Worm (Caenorhabditis elegans) whole organism, L4 larva: ENCODE results near the gene vps-45.

ENCODE experiments used
- D1046.2 ChIP-seq: fragments of 200-800 bp; sonication (Bioruptor generic); IDR thresholded peaks from 2 replicates; pipeline ENCODE4 v1.3.6; 2022; ENCODE audit warnings: missing genetic modification characterization, missing compliant biosample characterization
- F37D6.2 ChIP-seq: sonication (generic microtip); optimal IDR thresholded peaks from 2 replicates; lab custom pipeline; 2016; ENCODE audit warnings: mild to moderate bottlenecking, missing genetic modification characterization, missing compliant biosample characterization
- F44E2.7 ChIP-seq: fragments of 200-800 bp; sonication (Bioruptor generic); IDR thresholded peaks from 2 replicates; pipeline ENCODE4 v2.1.2; 2022; ENCODE audit warnings: missing genetic modification characterization, missing compliant biosample characterization
- F49E8.2 ChIP-seq: sonication (generic microtip); optimal IDR thresholded peaks from 2 replicates; lab custom pipeline; 2016; ENCODE audit warnings: missing compliant biosample characterization, mild to moderate bottlenecking, missing genetic modification characterization, borderline replicate concordance
- R02D3.7 ChIP-seq: fragments of 150-350 bp; sonication (generic microtip); optimal IDR thresholded peaks from 3 replicates; lab custom pipeline; 2014; ENCODE audit warnings: missing biosample characterization, missing genetic modification characterization
- T20F7.1 ChIP-seq: fragments of 200-800 bp; sonication (Bioruptor generic); optimal IDR thresholded peaks from 2 replicates; lab custom pipeline; 2018; ENCODE audit warnings: mild to moderate bottlenecking, missing genetic modification characterization, missing compliant biosample characterization
- T26A8.4 ChIP-seq: fragments of 200-800 bp; sonication (Bioruptor generic); IDR thresholded peaks from 2 replicates; pipeline ENCODE4 v1.3.6; 2022; ENCODE audit warnings: missing genetic modification characterization, missing compliant biosample characterization
- Y105C5A.15 ChIP-seq: fragments of 200-800 bp; sonication (Bioruptor generic); IDR thresholded peaks from 2 replicates; pipeline ENCODE4 v1.3.6; 2022; ENCODE audit warnings: missing genetic modification characterization, missing compliant biosample characterization
- Y48G9A.11 ChIP-seq: fragments of 200-800 bp; sonication (Bioruptor generic); IDR thresholded peaks from 2 replicates; pipeline ENCODE4 v1.3.6; 2022; ENCODE audit warnings: missing genetic modification reagents, missing genetic modification characterization, missing compliant biosample characterization
- Y5F2A.4 ChIP-seq: fragments of 200-800 bp; sonication (Bioruptor generic); optimal IDR thresholded peaks from 2 replicates; lab custom pipeline; 2018; ENCODE audit warnings: mild to moderate bottlenecking, missing genetic modification characterization, missing compliant biosample characterization
- Y75B8A.6 ChIP-seq: fragments of 200-800 bp; sonication (Bioruptor generic); IDR thresholded peaks from 2 replicates; pipeline ENCODE4 v1.3.6; 2022; ENCODE audit warnings: missing genetic modification reagents, missing genetic modification characterization, missing compliant biosample characterization
- arid-1 ChIP-seq: fragments of 200-800 bp; sonication (Bioruptor generic); conservative IDR thresholded peaks from 2 replicates; pipeline ENCODE4 v1.3.6; 2022; ENCODE audit warnings: missing genetic modification reagents, missing genetic modification characterization, missing compliant biosample characterization
- ceh-28 ChIP-seq: fragments of 150-350 bp; optimal IDR thresholded peaks from 2 replicates; lab custom pipeline; 2014; ENCODE audit warnings: missing biosample characterization, missing genetic modification reagents, missing genetic modification characterization
- ceh-62 ChIP-seq: sonication (generic microtip); optimal IDR thresholded peaks from 2 replicates; lab custom pipeline; 2017; ENCODE audit warnings: missing biosample characterization, missing genetic modification characterization
- cey-2 ChIP-seq: sonication (generic microtip); optimal IDR thresholded peaks from 3 replicates; lab custom pipeline; 2017; ENCODE audit warnings: missing genetic modification characterization, mild to moderate bottlenecking, missing compliant biosample characterization, antibody characterized with exemption, borderline replicate concordance; ENCODE audit not compliant: insufficient read depth
- ctbp-1 ChIP-seq: fragments of 200-800 bp; sonication (Bioruptor generic); IDR thresholded peaks from 2 replicates; pipeline ENCODE4 v1.3.6; 2022; ENCODE audit warnings: missing genetic modification reagents, missing genetic modification characterization, missing compliant biosample characterization
- daf-12 ChIP-seq: fragments of 150-350 bp; optimal IDR thresholded peaks from 2 replicates; lab custom pipeline; 2014; ENCODE audit warnings: missing biosample characterization, missing genetic modification reagents, missing genetic modification characterization
- daf-19 ChIP-seq: fragments of 200-800 bp; sonication (Bioruptor generic); conservative IDR thresholded peaks from 2 replicates; pipeline ENCODE4 v1.3.6; 2022; ENCODE audit warnings: missing genetic modification characterization, missing compliant biosample characterization
- daf-8 ChIP-seq: fragments of 200-800 bp; sonication (Bioruptor generic); IDR thresholded peaks from 2 replicates; pipeline ENCODE4 v1.3.6; 2022; ENCODE audit warnings: missing genetic modification characterization, missing compliant biosample characterization
- dpl-1 ChIP-seq: fragments of 150-350 bp; optimal IDR thresholded peaks from 2 replicates; lab custom pipeline; 2014; ENCODE audit warnings: missing biosample characterization, missing genetic modification reagents, missing genetic modification characterization
- dve-1 ChIP-seq: sonication (generic microtip); optimal IDR thresholded peaks from 2 replicates; lab custom pipeline; 2017; ENCODE audit warnings: antibody characterized with exemption, mild to moderate bottlenecking, missing genetic modification characterization, missing compliant biosample characterization; ENCODE audit not compliant: insufficient read depth
- egl-27 ChIP-seq: sonication (generic microtip); optimal IDR thresholded peaks from 3 replicates; lab custom pipeline; 2017; ENCODE audit warnings: missing biosample characterization, missing genetic modification reagents, missing genetic modification characterization
- fos-1 ChIP-seq: fragments of 150-350 bp; optimal IDR thresholded peaks from 2 replicates; lab custom pipeline; 2014; ENCODE audit warnings: missing biosample characterization, missing genetic modification characterization
- hif-1 ChIP-seq, 2 experiments: sonication (generic microtip); optimal IDR thresholded peaks; 2 replicates each; lab custom pipeline; 2016 to 2017; ENCODE audit warnings: missing compliant biosample characterization in 2 of 2, missing genetic modification characterization in 2 of 2, missing genetic modification reagents in 2 of 2, missing genotype in 2 of 2, mild to moderate bottlenecking in 1 of 2
- jun-1 ChIP-seq: fragments of 150-350 bp; optimal IDR thresholded peaks from 2 replicates; lab custom pipeline; 2014; ENCODE audit warnings: missing biosample characterization, missing genetic modification reagents, missing genetic modification characterization
- lim-7 ChIP-seq: fragments of 200-800 bp; sonication (Bioruptor generic); IDR thresholded peaks from 2 replicates; pipeline ENCODE4 v1.3.6; 2022; ENCODE audit warnings: missing genetic modification characterization, missing compliant biosample characterization
- lin-13 ChIP-seq: fragments of 150-350 bp; optimal IDR thresholded peaks from 2 replicates; lab custom pipeline; 2014; ENCODE audit warnings: missing biosample characterization, missing genetic modification reagents, missing genetic modification characterization
- lir-3 ChIP-seq: sonication (generic microtip); optimal IDR thresholded peaks from 2 replicates; lab custom pipeline; 2016; ENCODE audit warnings: mild to moderate bottlenecking, missing genetic modification characterization, missing compliant biosample characterization
- madf-5 ChIP-seq, 2 experiments: fragments of 200-800 bp; sonication (Bioruptor generic); IDR thresholded peaks; 2 replicates each; pipeline ENCODE4 v1.3.6; 2022; ENCODE audit warnings: missing compliant biosample characterization in 2 of 2, missing genetic modification characterization in 2 of 2
- mdt-29 ChIP-seq: fragments of 200-800 bp; sonication (Bioruptor generic); IDR thresholded peaks from 2 replicates; pipeline ENCODE4 v1.3.6; 2022; ENCODE audit warnings: missing genetic modification reagents, missing genetic modification characterization, missing compliant biosample characterization
- mep-1 ChIP-seq: fragments of 150-350 bp; sonication (generic microtip); optimal IDR thresholded peaks from 3 replicates; lab custom pipeline; 2014; ENCODE audit warnings: missing biosample characterization, missing genetic modification characterization
- mes-2 ChIP-seq: sonication (generic microtip); optimal IDR thresholded peaks from 2 replicates; lab custom pipeline; 2016; ENCODE audit warnings: missing genotype, mild to moderate bottlenecking, missing genetic modification characterization, missing compliant biosample characterization; ENCODE audit not compliant: poor library complexity, severe bottlenecking
- nhr-102 ChIP-seq: sonication (generic microtip); optimal IDR thresholded peaks from 2 replicates; lab custom pipeline; 2016; ENCODE audit warnings: mild to moderate bottlenecking, missing genetic modification characterization, moderate library complexity, missing compliant biosample characterization
- nhr-11 ChIP-seq: fragments of 150-350 bp; optimal IDR thresholded peaks from 2 replicates; lab custom pipeline; 2014; ENCODE audit warnings: missing biosample characterization, missing genetic modification characterization
- nhr-237 ChIP-seq: sonication (generic microtip); optimal IDR thresholded peaks from 2 replicates; lab custom pipeline; 2017; ENCODE audit warnings: missing biosample characterization, missing genetic modification characterization
- nhr-28 ChIP-seq: fragments of 150-350 bp; optimal IDR thresholded peaks from 2 replicates; lab custom pipeline; 2014; ENCODE audit warnings: missing biosample characterization, missing genetic modification characterization
- nhr-41 ChIP-seq: fragments of 200-800 bp; sonication (Bioruptor generic); IDR thresholded peaks from 2 replicates; pipeline ENCODE4 v1.3.6; 2022; ENCODE audit warnings: missing genetic modification reagents, missing genetic modification characterization, missing compliant biosample characterization
- nhr-48 ChIP-seq: sonication (generic microtip); optimal IDR thresholded peaks from 2 replicates; lab custom pipeline; 2016; ENCODE audit warnings: mild to moderate bottlenecking, missing genetic modification characterization, missing compliant biosample characterization
- nhr-77 ChIP-seq: fragments of 150-350 bp; optimal IDR thresholded peaks from 2 replicates; lab custom pipeline; 2014; ENCODE audit warnings: missing biosample characterization, missing genetic modification characterization
- pha-4 ChIP-seq, 2 experiments: fragments of 150-350 bp in 1 of 2; fragments of 200-800 bp in 1 of 2; sonication (Bioruptor generic) in 1 of 2; IDR thresholded peaks in 1 of 2; optimal IDR thresholded peaks in 1 of 2; 2 replicates each; pipeline versions ENCODE4 v1.3.6 to Lab custom; 2014 to 2022; ENCODE audit warnings: missing genetic modification characterization in 2 of 2, missing genetic modification reagents in 2 of 2, missing biosample characterization in 1 of 2, missing compliant biosample characterization in 1 of 2
- rbr-2 ChIP-seq: sonication (generic microtip); optimal IDR thresholded peaks from 2 replicates; lab custom pipeline; 2016; ENCODE audit warnings: missing genotype, missing genetic modification characterization, missing compliant biosample characterization
- skn-1 ChIP-seq: fragments of 150-350 bp; optimal IDR thresholded peaks from 2 replicates; lab custom pipeline; 2014; ENCODE audit warnings: missing biosample characterization, missing genetic modification characterization
- snpc-1.2 ChIP-seq: fragments of 200-800 bp; sonication (Bioruptor generic); IDR thresholded peaks from 2 replicates; pipeline ENCODE4 v1.3.6; 2022; ENCODE audit warnings: missing genetic modification reagents, missing genetic modification characterization, missing compliant biosample characterization
- snpc-4 ChIP-seq: fragments of 150-350 bp; optimal IDR thresholded peaks from 2 replicates; lab custom pipeline; 2014; ENCODE audit warnings: missing biosample characterization, missing genetic modification characterization
- unc-62 ChIP-seq, 3 experiments: fragments of 150-350 bp in 1 of 3; sonication (generic microtip); optimal IDR thresholded peaks in 2 of 3; peaks in 1 of 3; 1 replicate in 1 of 3; 2 replicates in 2 of 3; lab custom pipeline; 2014 to 2017; ENCODE audit warnings: missing biosample characterization in 3 of 3, missing genetic modification characterization in 3 of 3, missing genetic modification reagents in 3 of 3, missing genotype in 1 of 3
- vab-7 ChIP-seq: fragments of 200-800 bp; sonication (Bioruptor generic); IDR thresholded peaks from 2 replicates; pipeline ENCODE4 v1.3.6; 2022; ENCODE audit warnings: missing genetic modification reagents, missing genetic modification characterization, missing compliant biosample characterization
- zfp-2 ChIP-seq: sonication (generic microtip); optimal IDR thresholded peaks from 2 replicates; lab custom pipeline; 2016; ENCODE audit warnings: mild to moderate bottlenecking, missing genetic modification characterization, missing compliant biosample characterization
- zfp-3 ChIP-seq: fragments of 200-800 bp; sonication (Bioruptor generic); conservative IDR thresholded peaks from 2 replicates; pipeline ENCODE4 v1.3.6; 2022; ENCODE audit warnings: missing genetic modification reagents, missing genetic modification characterization, missing compliant biosample characterization

Gene vps-45

ce11 chrX:1010627-1011452 is 36.2 kb upstream of the vps-45 start:
- peak; percentile 53 for TF ChIP-seq T26A8.4 (GFP tag; lab: Robert Waterston, UW)
- 0 out of 2 replicates have a peak, but pooled peaks have one; percentile 56 for TF ChIP-seq daf-19 (GFP tag; lab: Robert Waterston, UW)
- TF ChIP-seq R02D3.7 (tag; lab: Kevin White, UChicago), result no peak
- 0 out of 2 replicates have a peak, but pooled peaks have one; percentile 27 for TF ChIP-seq ctbp-1 (GFP tag; lab: Robert Waterston, UW)
- no peak for TF ChIP-seq ceh-28
- no peak for TF ChIP-seq jun-1 (tag; lab: Kevin White, UChicago)
- TF ChIP-seq nhr-11 (tag; lab: Kevin White, UChicago), result no peak
- TF ChIP-seq daf-8 (GFP tag; lab: Robert Waterston, UW), result no peak
- TF ChIP-seq Y5F2A.4 (GFP tag; lab: Kevin White, UChicago), result no peak
- peak; percentile 64; the same call in 1 of the 2 replicates for TF ChIP-seq pha-4 (GFP tag; IDR thresholded peaks at IDR 0.05; lab: Robert Waterston, UW)
- no peak for TF ChIP-seq pha-4 (tag; optimal IDR thresholded peaks at IDR 0.05; lab: Kevin White, UChicago)
- peak; percentile 55 for TF ChIP-seq snpc-1.2
- no peak for TF ChIP-seq F49E8.2
- TF ChIP-seq skn-1 (tag; lab: Kevin White, UChicago), result no peak
- TF ChIP-seq mdt-29, result peak; percentile 42; the same call in 1 of the 2 replicates
- TF ChIP-seq F44E2.7, result no peak
- TF ChIP-seq daf-12 (tag; lab: Kevin White, UChicago), result no peak
- TF ChIP-seq nhr-48 (tag; lab: Kevin White, UChicago), result peak; percentile 62
- TF ChIP-seq egl-27 (tag; lab: Kevin White, UChicago), result no peak
- peak; percentile 17 for TF ChIP-seq lin-13 (GFP tag; lab: Kevin White, UChicago)
- TF ChIP-seq nhr-28, result peak; percentile 94
- TF ChIP-seq lir-3 (tag; lab: Kevin White, UChicago), result no peak
- TF ChIP-seq Y48G9A.11 (GFP tag; lab: Robert Waterston, UW), result no peak
- no peak for TF ChIP-seq Y75B8A.6 (GFP tag; lab: Robert Waterston, UW)
- peak in 1 of 2 experiments; percentile 31 for TF ChIP-seq unc-62 (GFP tag; optimal IDR thresholded peaks at IDR 0.05 in 1 of 2; lab: Kevin White, UChicago)
- no peak for TF ChIP-seq unc-62 (tag; optimal IDR thresholded peaks at IDR 0.05; lab: Kevin White, UChicago)
- TF ChIP-seq rbr-2 (tag; lab: Kevin White, UChicago), result no peak
- TF ChIP-seq F37D6.2 (tag; lab: Kevin White, UChicago), result no peak
- TF ChIP-seq cey-2, result no peak
- peak; percentile 70 for TF ChIP-seq nhr-77 (tag; lab: Kevin White, UChicago)
- TF ChIP-seq lim-7 (GFP tag; lab: Robert Waterston, UW), result no peak
- no peak for TF ChIP-seq hif-1 (tag; optimal IDR thresholded peaks at IDR 0.05; lab: Kevin White, UChicago)
- peak; percentile 63 for TF ChIP-seq mes-2
- no peak for TF ChIP-seq Y105C5A.15
- TF ChIP-seq nhr-237 (tag; lab: Kevin White, UChicago), result no peak
- TF ChIP-seq dve-1 (tag; lab: Kevin White, UChicago), result peak; percentile 92
- no peak for TF ChIP-seq vab-7
- TF ChIP-seq ceh-62 (tag; lab: Kevin White, UChicago), result no peak
- TF ChIP-seq nhr-102 (tag; lab: Kevin White, UChicago), result peak; percentile 60
- TF ChIP-seq nhr-41 (GFP tag; lab: Robert Waterston, UW), result no peak
- peak; percentile 47; the same call in 1 of the 2 replicates for TF ChIP-seq arid-1 (GFP tag; lab: Robert Waterston, UW)
- TF ChIP-seq madf-5 (GFP tag; IDR thresholded peaks at IDR 0.05; lab: Robert Waterston, UW), result 0 out of 4 replicates have a peak, but pooled peaks of 1 of the 2 experiments have one; percentile 60
- TF ChIP-seq zfp-2, result no peak
- peak; percentile 64; the same call in 1 of the 2 replicates for TF ChIP-seq zfp-3 (GFP tag; lab: Robert Waterston, UW)
- TF ChIP-seq T20F7.1 (GFP tag; lab: Kevin White, UChicago), result peak; percentile 56
- no peak for TF ChIP-seq fos-1 (tag; lab: Kevin White, UChicago)
- no peak for TF ChIP-seq snpc-4 (tag; lab: Kevin White, UChicago)
- TF ChIP-seq D1046.2 (GFP tag; lab: Robert Waterston, UW), result 0 out of 2 replicates have a peak, but pooled peaks have one; percentile 40
- TF ChIP-seq mep-1 (tag; lab: Kevin White, UChicago), result peak; percentile 33
- TF ChIP-seq dpl-1, result no peak
